Fruit fly (Drosophila melanogaster) whole organism, embryonic: ENCODE results near the gene SmydA-9.

Source experiments
- Atf-2 ChIP-seq: fragments of 200-800 bp; sonication (Bioruptor generic); optimal IDR thresholded peaks from 2 replicates; lab custom pipeline; 2016; ENCODE audit warnings: missing biosample characterization, missing genetic modification characterization
- B-H1 ChIP-seq: fragments of 200-800 bp; sonication (Bioruptor generic); IDR thresholded peaks from 3 replicates; pipeline ENCODE4 v1.3.6; 2022; ENCODE audit warnings: missing biosample characterization, missing genetic modification characterization
- CG11085 ChIP-seq: fragments of 200-800 bp; sonication (Bioruptor generic); IDR thresholded peaks from 2 replicates; pipeline ENCODE4 v1.3.6; 2022; ENCODE audit warnings: missing biosample characterization, missing genetic modification characterization
- CG11695 ChIP-seq: fragments of 200-800 bp; sonication (Bioruptor generic); IDR thresholded peaks from 3 replicates; pipeline ENCODE4 v1.3.6; 2022; ENCODE audit warnings: missing biosample characterization, missing genetic modification characterization
- CG12219 ChIP-seq: fragments of 200-800 bp; sonication (Bioruptor generic); optimal IDR thresholded peaks from 3 replicates; lab custom pipeline; 2018; ENCODE audit warnings: missing biosample characterization, mild to moderate bottlenecking, missing genetic modification characterization
- CG14050 ChIP-seq: fragments of 200-800 bp; sonication (Bioruptor generic); IDR thresholded peaks from 3 replicates; pipeline ENCODE4 v1.3.6; 2022; ENCODE audit warnings: missing biosample characterization, missing genetic modification characterization
- CG14710 ChIP-seq: fragments of 200-800 bp; sonication (Bioruptor generic); optimal IDR thresholded peaks from 3 replicates; lab custom pipeline; 2019; ENCODE audit warnings: missing biosample characterization, mild to moderate bottlenecking, missing genetic modification characterization, moderate library complexity
- CG1602 ChIP-seq: fragments of 200-800 bp; sonication (Bioruptor generic); optimal IDR thresholded peaks from 3 replicates; lab custom pipeline; 2016; ENCODE audit warnings: missing biosample characterization, missing genetic modification characterization
- CG18262 ChIP-seq: fragments of 200-800 bp; optimal IDR thresholded peaks from 3 replicates; lab custom pipeline; 2019; ENCODE audit warnings: missing biosample characterization, mild to moderate bottlenecking, missing genetic modification characterization, moderate library complexity
- CG18619 ChIP-seq: fragments of 200-800 bp; sonication (Bioruptor generic); optimal IDR thresholded peaks from 3 replicates; lab custom pipeline; 2017; ENCODE audit warnings: missing biosample characterization, mild to moderate bottlenecking, missing genetic modification characterization
- CG2129 ChIP-seq: fragments of 200-800 bp; sonication (Bioruptor generic); IDR thresholded peaks from 2 replicates; pipeline ENCODE4 v1.3.6; 2022; ENCODE audit warnings: missing biosample characterization, missing genetic modification characterization; ENCODE audit not compliant: partially characterized antibody
- CG2678 ChIP-seq: fragments of 200-800 bp; sonication (Bioruptor generic); optimal IDR thresholded peaks from 3 replicates; lab custom pipeline; 2019; ENCODE audit warnings: missing biosample characterization, mild to moderate bottlenecking, missing genetic modification characterization, moderate library complexity
- CG2875 ChIP-seq: fragments of 200-800 bp; sonication (Bioruptor generic); optimal IDR thresholded peaks from 2 replicates; lab custom pipeline; 2017; ENCODE audit warnings: missing biosample characterization, mild to moderate bottlenecking, missing genetic modification characterization, missing genetic modification reagents
- CG3065 ChIP-seq: fragments of 200-800 bp; sonication (Bioruptor generic); optimal IDR thresholded peaks from 2 replicates; lab custom pipeline; 2016; ENCODE audit warnings: missing biosample characterization, missing genetic modification characterization
- CG5180 ChIP-seq: fragments of 200-800 bp; sonication (Bioruptor generic); optimal IDR thresholded peaks from 3 replicates; lab custom pipeline; 2017; ENCODE audit warnings: missing biosample characterization, missing genetic modification characterization, mild to moderate bottlenecking, moderate library complexity, missing genetic modification reagents
- CG6272 ChIP-seq: fragments of 200-800 bp; sonication (Bioruptor generic); IDR thresholded peaks from 2 replicates; pipeline ENCODE4 v1.3.6; 2022; ENCODE audit warnings: missing biosample characterization, missing genetic modification characterization
- CG7372 ChIP-seq: fragments of 200-800 bp; sonication (Bioruptor generic); IDR thresholded peaks from 2 replicates; pipeline ENCODE4 v1.3.6; 2022; ENCODE audit warnings: missing biosample characterization, missing genetic modification characterization
- CG7745 ChIP-seq: fragments of 200-800 bp; sonication (Bioruptor generic); optimal IDR thresholded peaks from 2 replicates; lab custom pipeline; 2018; ENCODE audit warnings: missing biosample characterization, mild to moderate bottlenecking, missing genetic modification characterization, moderate library complexity
- CG7963 ChIP-seq: fragments of 200-800 bp; sonication (Bioruptor generic); IDR thresholded peaks from 3 replicates; pipeline ENCODE4 v1.3.6; 2022; ENCODE audit warnings: missing biosample characterization, missing genetic modification characterization; ENCODE audit not compliant: partially characterized antibody
- CG9876 ChIP-seq: fragments of 200-800 bp; sonication (Bioruptor generic); optimal IDR thresholded peaks from 2 replicates; lab custom pipeline; 2016; ENCODE audit warnings: missing biosample characterization, missing genetic modification characterization
- D ChIP-seq, 2 experiments: fragments of 200-800 bp in 1 of 2; fragments of >200 bp in 1 of 2; sonication (Bioruptor generic) in 1 of 2; optimal IDR thresholded peaks; 2 replicates in 1 of 2; 3 replicates in 1 of 2; lab custom pipeline; 2017; ENCODE audit warnings: mild to moderate bottlenecking in 1 of 2, missing biosample characterization in 1 of 2, missing genetic modification characterization in 1 of 2, missing genetic modification reagents in 1 of 2
- Deaf1 ChIP-seq: fragments of 200-800 bp; optimal IDR thresholded peaks from 3 replicates; lab custom pipeline; 2019; ENCODE audit warnings: missing biosample characterization, mild to moderate bottlenecking, missing genetic modification characterization, moderate library complexity
- Eip74EF ChIP-seq, 2 experiments: fragments of 200-800 bp in 1 of 2; fragments of >200 bp in 1 of 2; sonication (Bioruptor generic) in 1 of 2; optimal IDR thresholded peaks; 2 replicates each; lab custom pipeline; 2017 to 2019; ENCODE audit warnings: missing biosample characterization in 2 of 2, missing genetic modification characterization in 2 of 2, mild to moderate bottlenecking in 1 of 2, moderate library complexity in 1 of 2
- Ets97D ChIP-seq: fragments of 200-800 bp; sonication (Bioruptor generic); optimal IDR thresholded peaks from 3 replicates; lab custom pipeline; 2016; ENCODE audit warnings: missing biosample characterization, missing genetic modification characterization
- Fer2 ChIP-seq: fragments of 200-800 bp; sonication (Bioruptor generic); optimal IDR thresholded peaks from 2 replicates; lab custom pipeline; 2018; ENCODE audit warnings: missing biosample characterization, mild to moderate bottlenecking, missing genetic modification characterization, moderate library complexity
- Gug ChIP-seq: fragments of 200-800 bp; sonication (Bioruptor generic); IDR thresholded peaks from 4 replicates; pipeline ENCODE4 v1.3.6; 2022; ENCODE audit warnings: missing biosample characterization, missing genetic modification characterization
- H2.0 ChIP-seq: fragments of 200-800 bp; sonication (Bioruptor generic); IDR thresholded peaks from 2 replicates; pipeline ENCODE4 v1.3.6; 2022; ENCODE audit warnings: missing biosample characterization, missing genetic modification characterization
- HLH54F ChIP-seq: fragments of 200-800 bp; sonication (Bioruptor generic); optimal IDR thresholded peaks from 3 replicates; lab custom pipeline; 2016; ENCODE audit warnings: missing biosample characterization, missing genetic modification characterization
- Hr78 ChIP-seq, 2 experiments: fragments of 200-800 bp in 1 of 2; fragments of >200 bp in 1 of 2; sonication (Bioruptor generic) in 1 of 2; optimal IDR thresholded peaks; 2 replicates each; lab custom pipeline; 2017 to 2019; ENCODE audit warnings: missing biosample characterization in 2 of 2, missing genetic modification characterization in 2 of 2, mild to moderate bottlenecking in 1 of 2, moderate library complexity in 1 of 2
- NC2α ChIP-seq: fragments of 200-800 bp; sonication (Bioruptor generic); optimal IDR thresholded peaks from 2 replicates; lab custom pipeline; 2016; ENCODE audit warnings: missing biosample characterization, missing genetic modification characterization
- Sin3A ChIP-seq: fragments of >200 bp; optimal IDR thresholded peaks from 2 replicates; lab custom pipeline; 2018
- bowl ChIP-seq: fragments of 200-800 bp; sonication (Bioruptor generic); IDR thresholded peaks from 2 replicates; pipeline ENCODE4 v1.3.6; 2022; ENCODE audit warnings: missing biosample characterization, missing genetic modification characterization
- chif ChIP-seq, 2 experiments: fragments of 200-800 bp; sonication (Bioruptor generic); optimal IDR thresholded peaks; 3 replicates each; lab custom pipeline; 2016; ENCODE audit warnings: missing biosample characterization in 2 of 2, missing genetic modification characterization in 2 of 2
- dmrt11E ChIP-seq: fragments of 200-800 bp; sonication (Bioruptor generic); optimal IDR thresholded peaks from 3 replicates; lab custom pipeline; 2018; ENCODE audit warnings: missing biosample characterization, mild to moderate bottlenecking, missing genetic modification characterization, moderate library complexity
- ems ChIP-seq: fragments of 200-800 bp; sonication (Bioruptor generic); optimal IDR thresholded peaks from 3 replicates; lab custom pipeline; 2016; ENCODE audit warnings: missing biosample characterization, missing genetic modification characterization
- fd102C ChIP-seq: fragments of 200-800 bp; sonication (Bioruptor generic); optimal IDR thresholded peaks from 2 replicates; lab custom pipeline; 2018; ENCODE audit warnings: missing biosample characterization, mild to moderate bottlenecking, missing genetic modification characterization, moderate library complexity
- h ChIP-seq: fragments of >200 bp; optimal IDR thresholded peaks from 2 replicates; lab custom pipeline; 2017
- klu ChIP-seq: fragments of 200-800 bp; sonication (Bioruptor generic); IDR thresholded peaks from 2 replicates; pipeline ENCODE4 v1.3.6; 2022; ENCODE audit warnings: missing biosample characterization, missing genetic modification characterization
- mld ChIP-seq: fragments of 200-800 bp; sonication (Bioruptor generic); IDR thresholded peaks from 3 replicates; pipeline ENCODE4 v1.3.6; 2022; ENCODE audit warnings: missing biosample characterization, missing genetic modification characterization; ENCODE audit not compliant: partially characterized antibody
- oc ChIP-seq: fragments of 200-800 bp; sonication (Bioruptor generic); optimal IDR thresholded peaks from 2 replicates; lab custom pipeline; 2018; ENCODE audit warnings: missing biosample characterization, mild to moderate bottlenecking, missing genetic modification characterization, moderate library complexity
- odd ChIP-seq: fragments of 200-800 bp; sonication (Bioruptor generic); optimal IDR thresholded peaks from 2 replicates; lab custom pipeline; 2017; ENCODE audit warnings: missing biosample characterization, mild to moderate bottlenecking, missing genetic modification characterization
- pan ChIP-seq, 4 experiments: fragments of >200 bp in 3 of 4; fragments of 200-800 bp in 1 of 4; sonication (Bioruptor generic) in 1 of 4; optimal IDR thresholded peaks in 3 of 4; IDR thresholded peaks in 1 of 4; 2 replicates each; pipeline versions ENCODE4 v1.3.6 to Lab custom; 2017 to 2022; ENCODE audit warnings: missing biosample characterization in 2 of 4, missing genetic modification characterization in 2 of 4, mixed read lengths in 1 of 4
- pita ChIP-seq: fragments of 200-800 bp; sonication (Bioruptor generic); optimal IDR thresholded peaks from 2 replicates; lab custom pipeline; 2017; ENCODE audit warnings: missing biosample characterization, mild to moderate bottlenecking, missing genetic modification characterization
- pros ChIP-seq: fragments of 200-800 bp; sonication (Bioruptor generic); optimal IDR thresholded peaks from 3 replicates; lab custom pipeline; 2019; ENCODE audit warnings: missing biosample characterization, mild to moderate bottlenecking, missing genetic modification characterization, moderate library complexity
- tio ChIP-seq: fragments of 200-800 bp; sonication (Bioruptor generic); optimal IDR thresholded peaks from 2 replicates; lab custom pipeline; 2017; ENCODE audit warnings: missing biosample characterization, missing genetic modification characterization, inconsistent platforms
- tll ChIP-seq, 2 experiments: fragments of 200-800 bp in 1 of 2; fragments of >200 bp in 1 of 2; sonication (Bioruptor generic) in 1 of 2; optimal IDR thresholded peaks; 2 replicates each; lab custom pipeline; 2017 to 2019; ENCODE audit warnings: missing biosample characterization in 2 of 2, missing genetic modification characterization in 2 of 2, mild to moderate bottlenecking in 1 of 2, moderate library complexity in 1 of 2
- trh ChIP-seq: fragments of 200-800 bp; sonication (Bioruptor generic); optimal IDR thresholded peaks from 2 replicates; lab custom pipeline; 2016; ENCODE audit warnings: missing biosample characterization, missing genetic modification characterization
- vvl ChIP-seq: fragments of 200-800 bp; sonication (Bioruptor generic); IDR thresholded peaks from 2 replicates; pipeline ENCODE4 v1.3.6; 2022; ENCODE audit warnings: missing biosample characterization, missing genetic modification characterization
- wdn ChIP-seq: fragments of 200-800 bp; sonication (Bioruptor generic); IDR thresholded peaks from 2 replicates; pipeline ENCODE4 v1.3.6; 2022; ENCODE audit warnings: missing biosample characterization, missing genetic modification characterization
- zfh2 ChIP-seq: fragments of 200-800 bp; sonication (Bioruptor generic); optimal IDR thresholded peaks from 2 replicates; lab custom pipeline; 2016; ENCODE audit warnings: missing biosample characterization, missing genetic modification characterization

The SmydA-9 gene

DNA sequence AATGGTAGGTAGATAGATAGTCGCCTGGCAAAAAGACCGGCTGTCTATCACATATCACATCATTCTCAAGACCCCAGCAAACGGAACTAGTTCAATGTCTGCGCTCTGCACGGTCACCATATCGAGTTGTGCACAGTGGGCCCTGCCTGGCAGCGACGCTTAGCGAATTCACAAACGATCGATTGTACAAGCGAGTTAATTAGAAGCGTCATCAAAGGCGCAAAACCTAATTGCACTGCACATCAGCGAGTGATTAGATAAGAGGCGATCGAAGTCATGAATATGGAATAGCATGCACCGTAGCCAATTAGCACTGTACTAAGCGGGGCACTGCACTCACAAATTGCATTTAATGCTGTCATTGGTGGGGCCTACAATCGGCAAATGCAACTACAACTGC, 9.7 kb upstream of the SmydA-9 start (continued):
- TF ChIP-seq pita (GFP tag; lab: Kevin White, UChicago) (no peak), trh (no peak), odd (no peak), CG11695 (GFP tag; lab: Robert Waterston, UW) (no peak), CG1602 (GFP tag; lab: Kevin White, UChicago) (no peak), tio (GFP tag; lab: Kevin White, UChicago) (no peak), NC2α (GFP tag; lab: Kevin White, UChicago) (no peak), ems (GFP tag; lab: Kevin White, UChicago) (no peak), Deaf1 (tag; lab: Kevin White, UChicago) (no peak), CG7745 (tag; lab: Kevin White, UChicago) (no peak), Hr78 (GFP tag; optimal IDR thresholded peaks at IDR 0.05; lab: Kevin White, UChicago) (no peak), bowl (GFP tag; lab: Robert Waterston, UW) (no peak), CG12219 (GFP tag; lab: Kevin White, UChicago) (no peak), Fer2 (tag; lab: Kevin White, UChicago) (no peak), H2.0 (GFP tag; lab: Robert Waterston, UW) (no peak), mld (GFP tag; lab: Robert Waterston, UW) (no peak), CG18262 (tag; lab: Kevin White, UChicago) (no peak), CG2875 (GFP tag; lab: Kevin White, UChicago) (no peak), pros (GFP tag; lab: Kevin White, UChicago) (no peak), CG5180 (GFP tag; lab: Kevin White, UChicago) (no peak), CG11085 (no peak), CG2129 (GFP tag; lab: Robert Waterston, UW) (no peak), Atf-2 (GFP tag; lab: Kevin White, UChicago) (no peak), CG3065 (no peak), HLH54F (GFP tag; lab: Kevin White, UChicago) (no peak), wdn (GFP tag; lab: Robert Waterston, UW) (no peak), CG18619 (GFP tag; lab: Kevin White, UChicago) (no peak), CG7963 (no peak), B-H1 (GFP tag; lab: Robert Waterston, UW) (no peak), tll (GFP tag; optimal IDR thresholded peaks at IDR 0.05; lab: Kevin White, UChicago) (no peak), Ets97D (GFP tag; lab: Kevin White, UChicago) (no peak), CG14050 (GFP tag; lab: Robert Waterston, UW) (no peak), CG2678 (tag; lab: Kevin White, UChicago) (no peak), pan (optimal IDR thresholded peaks at IDR 0.05; lab: Kevin White, UChicago) (no peak), pan (GFP tag; optimal IDR thresholded peaks at IDR 0.05 in 1 of 2, IDR thresholded peaks at IDR 0.05 in 1 of 2) (peak in 1 of 2 experiments; percentile 13), fd102C (GFP tag; lab: Kevin White, UChicago) (no peak), klu (GFP tag; lab: Robert Waterston, UW) (no peak), D (optimal IDR thresholded peaks at IDR 0.05; lab: Kevin White, UChicago) (no peak), D (GFP tag; optimal IDR thresholded peaks at IDR 0.05; lab: Kevin White, UChicago) (no peak), dmrt11E (tag; lab: Kevin White, UChicago) (peak; percentile 33), CG9876 (no peak), CG7372 (no peak), h (lab: Kevin White, UChicago) (no peak), vvl (0 out of 2 replicates have a peak, but pooled peaks have one; percentile 17), chif (GFP tag; optimal IDR thresholded peaks at IDR 0.05; lab: Kevin White, UChicago) (peak in 1 of 2 experiments; percentile 17), zfh2 (GFP tag; lab: Kevin White, UChicago) (no peak), Eip74EF (GFP tag; optimal IDR thresholded peaks at IDR 0.05; lab: Kevin White, UChicago) (no peak), CG6272 (GFP tag; lab: Robert Waterston, UW) (0 out of 2 replicates have a peak, but pooled peaks have one; percentile 27), Sin3A (lab: Kevin White, UChicago) (no peak), oc (tag; lab: Kevin White, UChicago) (no peak), CG14710 (no peak), Gug (peak; percentile 54; the same call in 2 of the 4 replicates)
